Fruit fly (Drosophila melanogaster) whole organism, embryonic: ENCODE results near the gene mgr.

Experiments used
- Abd-B ChIP-seq: fragments of 200-800 bp; sonication (Bioruptor generic); optimal IDR thresholded peaks from 2 replicates; lab custom pipeline; 2018; ENCODE audit warnings: missing biosample characterization, mild to moderate bottlenecking, missing genetic modification characterization, moderate library complexity
- Antp ChIP-seq: fragments of 200-800 bp; sonication (Bioruptor generic); optimal IDR thresholded peaks from 3 replicates; lab custom pipeline; 2016; ENCODE audit warnings: missing biosample characterization, missing genetic modification characterization
- CG10209 ChIP-seq: fragments of 200-800 bp; sonication (Bioruptor generic); optimal IDR thresholded peaks from 3 replicates; lab custom pipeline; 2017; ENCODE audit warnings: missing biosample characterization, mild to moderate bottlenecking, missing genetic modification characterization, missing genetic modification reagents
- CG10462 ChIP-seq: fragments of 200-800 bp; sonication (Bioruptor generic); optimal IDR thresholded peaks from 2 replicates; lab custom pipeline; 2016; ENCODE audit warnings: missing biosample characterization, missing genetic modification characterization
- CG12104 ChIP-seq: fragments of 200-800 bp; sonication (Bioruptor generic); optimal IDR thresholded peaks from 3 replicates; lab custom pipeline; 2016; ENCODE audit warnings: missing biosample characterization, missing genetic modification characterization
- CG12219 ChIP-seq: fragments of 200-800 bp; sonication (Bioruptor generic); optimal IDR thresholded peaks from 3 replicates; lab custom pipeline; 2018; ENCODE audit warnings: missing biosample characterization, mild to moderate bottlenecking, missing genetic modification characterization
- CG14014 ChIP-seq: fragments of 200-800 bp; sonication (Bioruptor generic); IDR thresholded peaks from 2 replicates; pipeline ENCODE4 v1.3.6; 2022; ENCODE audit warnings: missing biosample characterization, missing genetic modification characterization
- CG14710 ChIP-seq: fragments of 200-800 bp; sonication (Bioruptor generic); optimal IDR thresholded peaks from 3 replicates; lab custom pipeline; 2019; ENCODE audit warnings: missing biosample characterization, mild to moderate bottlenecking, missing genetic modification characterization, moderate library complexity
- CG15514 ChIP-seq: fragments of 200-800 bp; sonication (Bioruptor generic); optimal IDR thresholded peaks from 3 replicates; lab custom pipeline; 2017; ENCODE audit warnings: missing biosample characterization, missing genetic modification characterization, mild to moderate bottlenecking, moderate library complexity, missing genetic modification reagents
- CG17568 ChIP-seq: fragments of 200-800 bp; sonication (Bioruptor generic); optimal IDR thresholded peaks from 2 replicates; lab custom pipeline; 2018; ENCODE audit warnings: missing biosample characterization, mild to moderate bottlenecking, missing genetic modification characterization, moderate library complexity
- CG17829 ChIP-seq: fragments of 200-800 bp; optimal IDR thresholded peaks from 2 replicates; lab custom pipeline; 2019; ENCODE audit warnings: missing biosample characterization, mild to moderate bottlenecking, missing genetic modification characterization, moderate library complexity
- CG18476 ChIP-seq: fragments of 200-800 bp; sonication (Bioruptor generic); optimal IDR thresholded peaks from 2 replicates; lab custom pipeline; 2016; ENCODE audit warnings: missing biosample characterization, mild to moderate bottlenecking, missing genetic modification characterization
- CG31441 ChIP-seq: fragments of 200-800 bp; sonication (Bioruptor generic); IDR thresholded peaks from 2 replicates; pipeline ENCODE4 v1.3.6; 2022; ENCODE audit warnings: missing biosample characterization, missing genetic modification characterization
- CG34422 ChIP-seq: fragments of 200-800 bp; sonication (Bioruptor generic); IDR thresholded peaks from 3 replicates; pipeline ENCODE4 v1.3.6; 2022; ENCODE audit warnings: missing biosample characterization, missing genetic modification characterization
- CG6765 ChIP-seq: fragments of 200-800 bp; sonication (Bioruptor generic); optimal IDR thresholded peaks from 3 replicates; lab custom pipeline; 2017; ENCODE audit warnings: missing biosample characterization, mild to moderate bottlenecking, missing genetic modification characterization
- CG8944 ChIP-seq: fragments of 200-800 bp; sonication (Bioruptor generic); optimal IDR thresholded peaks from 3 replicates; lab custom pipeline; 2016; ENCODE audit warnings: missing biosample characterization, missing genetic modification characterization
- CG9932 ChIP-seq: fragments of 200-800 bp; sonication (Bioruptor generic); IDR thresholded peaks from 2 replicates; pipeline ENCODE4 v1.3.6; 2022; ENCODE audit warnings: missing biosample characterization, missing genetic modification characterization
- Deaf1 ChIP-seq: fragments of 200-800 bp; optimal IDR thresholded peaks from 3 replicates; lab custom pipeline; 2019; ENCODE audit warnings: missing biosample characterization, mild to moderate bottlenecking, missing genetic modification characterization, moderate library complexity
- Fer2 ChIP-seq: fragments of 200-800 bp; sonication (Bioruptor generic); optimal IDR thresholded peaks from 2 replicates; lab custom pipeline; 2018; ENCODE audit warnings: missing biosample characterization, mild to moderate bottlenecking, missing genetic modification characterization, moderate library complexity
- GATAe ChIP-seq: fragments of 200-800 bp; sonication (Bioruptor generic); conservative IDR thresholded peaks from 2 replicates; pipeline ENCODE4 v1.3.6; 2022; ENCODE audit warnings: missing biosample characterization, missing genetic modification characterization
- Hmx ChIP-seq: fragments of 200-800 bp; sonication (Bioruptor generic); optimal IDR thresholded peaks from 2 replicates; lab custom pipeline; 2016; ENCODE audit warnings: missing biosample characterization, missing genetic modification characterization
- MESR4 ChIP-seq: fragments of 200-800 bp; sonication (Bioruptor generic); optimal IDR thresholded peaks from 2 replicates; lab custom pipeline; 2018; ENCODE audit warnings: missing biosample characterization, mild to moderate bottlenecking, missing genetic modification characterization, moderate library complexity
- Max ChIP-seq: fragments of 200-800 bp; sonication (Bioruptor generic); optimal IDR thresholded peaks from 2 replicates; lab custom pipeline; 2016; ENCODE audit warnings: missing biosample characterization, mild to moderate bottlenecking, missing genetic modification characterization
- Med ChIP-seq: fragments of 200-800 bp; sonication (Bioruptor generic); peaks from one replicate; lab custom pipeline; 2016; ENCODE audit warnings: missing biosample characterization, missing genetic modification characterization, mild to moderate bottlenecking, inconsistent platforms, moderate library complexity
- Myb ChIP-seq: fragments of 200-800 bp; sonication (Bioruptor generic); optimal IDR thresholded peaks from 2 replicates; lab custom pipeline; 2016; ENCODE audit warnings: missing biosample characterization, missing genetic modification characterization
- NC2β ChIP-seq: fragments of 200-800 bp; sonication (Bioruptor generic); optimal IDR thresholded peaks from 2 replicates; lab custom pipeline; 2016; ENCODE audit warnings: missing biosample characterization, missing genetic modification characterization
- Nf-YA ChIP-seq: fragments of 200-800 bp; sonication (Bioruptor generic); IDR thresholded peaks from 2 replicates; pipeline ENCODE4 v1.3.6; 2022; ENCODE audit warnings: missing biosample characterization, missing genetic modification characterization
- Pdp1 ChIP-seq, 2 experiments: fragments of 200-800 bp; sonication (Bioruptor generic); optimal IDR thresholded peaks; 3 replicates each; lab custom pipeline; 2016; ENCODE audit warnings: missing biosample characterization in 2 of 2, missing genetic modification characterization in 2 of 2, mild to moderate bottlenecking in 1 of 2, moderate library complexity in 1 of 2
- Rx ChIP-seq: fragments of 200-800 bp; sonication (Bioruptor generic); IDR thresholded peaks from 2 replicates; pipeline ENCODE4 v1.3.6; 2022; ENCODE audit warnings: missing biosample characterization, missing genetic modification characterization
- Sry-δ ChIP-seq: fragments of 200-800 bp; sonication (Bioruptor generic); optimal IDR thresholded peaks from 2 replicates; lab custom pipeline; 2016; ENCODE audit warnings: missing biosample characterization, missing genetic modification characterization
- Ssrp ChIP-seq: fragments of 200-800 bp; sonication (Bioruptor generic); optimal IDR thresholded peaks from 2 replicates; lab custom pipeline; 2018; ENCODE audit warnings: missing biosample characterization, mild to moderate bottlenecking, missing genetic modification characterization, moderate library complexity
- Trl ChIP-seq, 3 experiments: fragments of >200 bp in 2 of 3; fragments of 200-800 bp in 1 of 3; sonication (Bioruptor generic) in 1 of 3; optimal IDR thresholded peaks; 2 replicates in 1 of 3; 3 replicates in 2 of 3; lab custom pipeline; 2016 to 2017; ENCODE audit warnings: missing biosample characterization in 1 of 3, missing genetic modification characterization in 1 of 3
- Vsx1 ChIP-seq: fragments of 200-800 bp; sonication (Bioruptor generic); optimal IDR thresholded peaks from 2 replicates; lab custom pipeline; 2017; ENCODE audit warnings: missing biosample characterization, mild to moderate bottlenecking, missing genetic modification characterization, missing genetic modification reagents
- Xrp1 ChIP-seq: fragments of 200-800 bp; sonication (Bioruptor generic); IDR thresholded peaks from 2 replicates; pipeline ENCODE4 v1.3.6; 2022; ENCODE audit warnings: missing biosample characterization, missing genetic modification characterization
- az2 ChIP-seq: fragments of 200-800 bp; sonication (Bioruptor generic); optimal IDR thresholded peaks from 3 replicates; lab custom pipeline; 2016; ENCODE audit warnings: missing biosample characterization, missing genetic modification characterization
- cas ChIP-seq: fragments of 200-800 bp; sonication (Bioruptor generic); IDR thresholded peaks from 2 replicates; pipeline ENCODE4 v1.3.6; 2022; ENCODE audit warnings: missing biosample characterization, missing genetic modification characterization
- chif ChIP-seq, 2 experiments: fragments of 200-800 bp; sonication (Bioruptor generic); optimal IDR thresholded peaks; 3 replicates each; lab custom pipeline; 2016; ENCODE audit warnings: missing biosample characterization in 2 of 2, missing genetic modification characterization in 2 of 2
- eve ChIP-seq, 2 experiments: fragments of >200 bp; optimal IDR thresholded peaks; 2 replicates each; lab custom pipeline; 2017; ENCODE audit warnings: missing biosample characterization in 2 of 2, missing genetic modification characterization in 2 of 2
- ewg ChIP-seq: fragments of 200-800 bp; sonication (Bioruptor generic); optimal IDR thresholded peaks from 3 replicates; lab custom pipeline; 2017; ENCODE audit warnings: mild to moderate bottlenecking, missing biosample characterization, missing genetic modification reagents, missing genetic modification characterization
- fd102C ChIP-seq: fragments of 200-800 bp; sonication (Bioruptor generic); optimal IDR thresholded peaks from 2 replicates; lab custom pipeline; 2018; ENCODE audit warnings: missing biosample characterization, mild to moderate bottlenecking, missing genetic modification characterization, moderate library complexity
- gce ChIP-seq: fragments of 200-800 bp; sonication (Bioruptor generic); IDR thresholded peaks from 3 replicates; pipeline ENCODE4 v1.3.6; 2022; ENCODE audit warnings: missing biosample characterization, missing genetic modification characterization
- gt ChIP-seq: fragments of 200-800 bp; sonication (Bioruptor generic); IDR thresholded peaks from 2 replicates; pipeline ENCODE4 v1.3.6; 2022; ENCODE audit warnings: missing biosample characterization, missing genetic modification characterization
- org-1 ChIP-seq: fragments of 200-800 bp; sonication (Bioruptor generic); optimal IDR thresholded peaks from 2 replicates; lab custom pipeline; 2017; ENCODE audit warnings: missing biosample characterization, missing genetic modification characterization
- salm ChIP-seq: fragments of 200-800 bp; sonication (Bioruptor generic); optimal IDR thresholded peaks from 2 replicates; lab custom pipeline; 2018; ENCODE audit warnings: missing biosample characterization, mild to moderate bottlenecking, missing genetic modification characterization
- sob ChIP-seq: fragments of 200-800 bp; sonication (Bioruptor generic); IDR thresholded peaks from 2 replicates; pipeline ENCODE4 v1.3.6; 2022; ENCODE audit warnings: missing biosample characterization, missing genetic modification characterization
- sr ChIP-seq: fragments of 200-800 bp; sonication (Bioruptor generic); IDR thresholded peaks from 3 replicates; pipeline ENCODE4 v1.3.6; 2022; ENCODE audit warnings: missing biosample characterization, missing genetic modification characterization
- tgo ChIP-seq: fragments of 200-800 bp; sonication (Bioruptor generic); IDR thresholded peaks from 3 replicates; pipeline ENCODE4 v1.3.6; 2022; ENCODE audit warnings: missing biosample characterization, missing genetic modification characterization
- z ChIP-seq: fragments of 200-800 bp; sonication (Bioruptor generic); IDR thresholded peaks from 3 replicates; pipeline ENCODE4 v1.3.6; 2022; ENCODE audit warnings: missing biosample characterization, missing genetic modification characterization

The mgr gene

DNA sequence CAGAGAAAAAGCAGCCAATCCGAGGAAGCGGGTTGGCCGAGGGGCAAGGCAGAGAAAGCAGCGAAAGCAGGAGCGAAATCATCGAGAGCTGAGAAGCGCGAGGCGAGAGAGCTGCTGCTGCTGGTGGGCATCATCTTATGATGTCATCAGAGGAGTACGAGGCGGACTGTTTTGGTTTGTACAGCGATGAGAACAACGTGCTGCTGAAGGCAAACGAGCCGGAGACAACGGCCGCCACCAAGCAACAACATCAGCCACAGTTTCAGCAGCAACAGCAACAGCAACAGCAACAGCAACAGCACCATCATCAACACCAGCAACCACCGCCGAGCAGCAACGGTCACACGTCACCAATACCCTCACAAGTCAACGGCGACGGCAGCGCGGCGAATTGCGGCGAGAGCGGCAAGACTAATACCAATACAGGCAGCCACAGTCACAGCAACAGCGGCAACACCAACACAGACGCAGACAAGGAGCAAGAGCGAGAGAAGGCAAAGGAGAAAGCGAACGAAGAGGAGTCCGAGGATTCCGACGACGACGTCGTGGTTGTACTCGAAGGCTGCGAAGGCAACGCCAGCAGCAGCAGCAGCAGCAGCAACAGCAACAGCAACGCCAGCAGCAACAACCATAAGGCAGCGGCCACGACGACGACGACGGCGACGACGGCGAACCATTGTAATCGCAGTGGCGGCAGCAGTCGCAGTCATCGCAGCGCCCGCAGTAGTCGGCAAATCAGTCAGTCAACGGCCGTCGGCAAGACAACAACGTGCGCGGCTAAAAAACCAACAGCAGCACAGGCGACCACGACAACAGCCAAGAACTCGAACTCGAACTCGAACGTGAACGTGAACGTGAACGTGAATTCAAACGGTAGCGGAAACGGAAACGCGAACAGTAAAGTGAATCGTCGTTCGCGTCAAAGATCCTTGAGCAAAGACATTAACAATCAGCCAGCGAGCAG is 37.3 kb downstream of the mgr start (continued):
- TF ChIP-seq CG18476 (GFP tag; lab: Kevin White, UChicago) (no peak), sr (GFP tag; lab: Robert Waterston, UW) (0 out of 3 replicates have a peak, but pooled peaks have one; percentile 21), Max (GFP tag; lab: Kevin White, UChicago) (no peak), gce (GFP tag; lab: Robert Waterston, UW) (0 out of 3 replicates have a peak, but pooled peaks have one; percentile 18), Fer2 (tag; lab: Kevin White, UChicago) (no peak), Abd-B (GFP tag; lab: Kevin White, UChicago) (no peak), CG31441 (GFP tag; lab: Robert Waterston, UW) (peak; percentile 47; the same call in 1 of the 2 replicates), tgo (GFP tag; lab: Robert Waterston, UW) (no peak), CG10209 (GFP tag; lab: Kevin White, UChicago) (peak; percentile 12), Sry-δ (no peak), CG8944 (GFP tag; lab: Kevin White, UChicago) (no peak), Hmx (no peak), gt (GFP tag; lab: Robert Waterston, UW) (no peak), sob (peak; percentile 62; the same call in 1 of the 2 replicates), org-1 (GFP tag; lab: Kevin White, UChicago) (peak; percentile 2), Pdp1 (GFP tag; optimal IDR thresholded peaks at IDR 0.05; lab: Kevin White, UChicago) (no peak), CG17568 (GFP tag; lab: Kevin White, UChicago) (no peak), ewg (GFP tag; lab: Kevin White, UChicago) (peak; percentile 40), NC2β (GFP tag; lab: Kevin White, UChicago) (no peak), Xrp1 (GFP tag; lab: Robert Waterston, UW) (no peak), CG14710 (no peak), CG10462 (GFP tag; lab: Kevin White, UChicago) (no peak), cas (GFP tag; lab: Robert Waterston, UW) (no peak), Vsx1 (no peak), Rx (GFP tag; lab: Robert Waterston, UW) (no peak), MESR4 (peak; percentile 1), CG9932 (no peak), CG14014 (GFP tag; lab: Robert Waterston, UW) (no peak), CG12104 (GFP tag; lab: Kevin White, UChicago) (no peak), Med (peak; percentile 89), CG6765 (no peak), CG15514 (GFP tag; lab: Kevin White, UChicago) (no peak), Ssrp (no peak), CG34422 (GFP tag; lab: Robert Waterston, UW) (0 out of 3 replicates have a peak, but pooled peaks have one; percentile 27), z (GFP tag; lab: Robert Waterston, UW) (peak; percentile 67; the same call in 2 of the 3 replicates), CG17829 (tag; lab: Kevin White, UChicago) (peak; percentile 66), Nf-YA (GFP tag; lab: Robert Waterston, UW) (no peak), salm (tag; lab: Kevin White, UChicago) (no peak), Trl (optimal IDR thresholded peaks at IDR 0.05; lab: Kevin White, UChicago) (peak; percentile 53 to 74), Trl (GFP tag; optimal IDR thresholded peaks at IDR 0.05; lab: Kevin White, UChicago) (peak; percentile 13), Antp (peak; percentile 44), Deaf1 (tag; lab: Kevin White, UChicago) (peak; percentile 98), fd102C (GFP tag; lab: Kevin White, UChicago) (peak; percentile 53), Myb (GFP tag; lab: Kevin White, UChicago) (no peak), az2 (GFP tag; lab: Kevin White, UChicago) (no peak), eve (GFP tag; optimal IDR thresholded peaks at IDR 0.05; lab: Kevin White, UChicago) (no peak), chif (GFP tag; optimal IDR thresholded peaks at IDR 0.05; lab: Kevin White, UChicago) (peak in 1 of 2 experiments; percentile 53), CG12219 (GFP tag; lab: Kevin White, UChicago) (no peak), GATAe (GFP tag; lab: Robert Waterston, UW) (no peak)
